Fruit fly (Drosophila melanogaster) whole organism, adult: ENCODE data around the gene Task6.

Experiments used
- CG11617 ChIP-seq: fragments of 200-800 bp; sonication (Bioruptor generic); optimal IDR thresholded peaks from 2 replicates; lab custom pipeline; 2017; ENCODE audit warnings: mild to moderate bottlenecking, missing biosample characterization, missing genetic modification reagents, missing genetic modification characterization
- CG12768 ChIP-seq: fragments of 200-800 bp; sonication (Bioruptor generic); optimal IDR thresholded peaks from 2 replicates; lab custom pipeline; 2017; ENCODE audit warnings: missing biosample characterization, missing genetic modification characterization, mild to moderate bottlenecking, moderate library complexity, missing genetic modification reagents
- CG14711 ChIP-seq: fragments of 200-800 bp; sonication (Bioruptor generic); optimal IDR thresholded peaks from 2 replicates; lab custom pipeline; 2018; ENCODE audit warnings: missing biosample characterization, mild to moderate bottlenecking, missing genetic modification characterization, moderate library complexity
- CG1620 ChIP-seq: fragments of 200-800 bp; sonication (Bioruptor generic); optimal IDR thresholded peaks from 2 replicates; lab custom pipeline; 2016; ENCODE audit warnings: missing biosample characterization, missing genetic modification characterization
- CG33017 ChIP-seq: fragments of 200-800 bp; sonication (Bioruptor generic); optimal IDR thresholded peaks from 2 replicates; lab custom pipeline; 2018; ENCODE audit warnings: missing biosample characterization, mild to moderate bottlenecking, missing genetic modification characterization, moderate library complexity
- CG5204 ChIP-seq: fragments of 200-800 bp; sonication (Bioruptor generic); optimal IDR thresholded peaks from 2 replicates; lab custom pipeline; 2016; ENCODE audit warnings: missing biosample characterization, missing genetic modification characterization
- CG7045 ChIP-seq: fragments of 200-800 bp; sonication (Bioruptor generic); optimal IDR thresholded peaks from 2 replicates; lab custom pipeline; 2017; ENCODE audit warnings: missing biosample characterization, mild to moderate bottlenecking, missing genetic modification characterization
- CG7101 ChIP-seq: fragments of 200-800 bp; sonication (Bioruptor generic); optimal IDR thresholded peaks from 2 replicates; lab custom pipeline; 2018; ENCODE audit warnings: missing biosample characterization, mild to moderate bottlenecking, missing genetic modification characterization, moderate library complexity
- Clk ChIP-seq: fragments of 200-800 bp; sonication (Bioruptor generic); optimal IDR thresholded peaks from 2 replicates; lab custom pipeline; 2017; ENCODE audit warnings: missing biosample characterization, missing genetic modification characterization
- Crg-1 ChIP-seq: fragments of 200-800 bp; sonication (Bioruptor generic); optimal IDR thresholded peaks from 2 replicates; lab custom pipeline; 2016; ENCODE audit warnings: missing biosample characterization, missing genetic modification characterization
- Hr96 ChIP-seq: fragments of 200-800 bp; sonication (Bioruptor generic); optimal IDR thresholded peaks from 2 replicates; lab custom pipeline; 2016; ENCODE audit warnings: missing biosample characterization, missing genetic modification characterization
- Mnt ChIP-seq: fragments of 200-800 bp; sonication (Bioruptor generic); optimal IDR thresholded peaks from 2 replicates; lab custom pipeline; 2016; ENCODE audit warnings: missing biosample characterization, mild to moderate bottlenecking, missing genetic modification characterization
- bab1 ChIP-seq: fragments of 200-800 bp; sonication (Bioruptor generic); optimal IDR thresholded peaks from 3 replicates; lab custom pipeline; 2019; ENCODE audit warnings: missing biosample characterization, mild to moderate bottlenecking, missing genetic modification characterization, moderate library complexity
- cic ChIP-seq: fragments of 200-800 bp; sonication (Bioruptor generic); optimal IDR thresholded peaks from 2 replicates; lab custom pipeline; 2017; ENCODE audit warnings: missing biosample characterization, mild to moderate bottlenecking, missing genetic modification characterization, moderate library complexity
- cnc ChIP-seq, 2 experiments: fragments of >200 bp; optimal IDR thresholded peaks; 2 replicates each; lab custom pipeline; 2017
- kay ChIP-seq: fragments of 200-800 bp; sonication (Bioruptor generic); peaks from one replicate; lab custom pipeline; 2016; ENCODE audit warnings: missing biosample characterization, missing genetic modification characterization, borderline replicate concordance
- ovo ChIP-seq: fragments of 200-800 bp; sonication (Bioruptor generic); optimal IDR thresholded peaks from 2 replicates; lab custom pipeline; 2016; ENCODE audit warnings: missing biosample characterization, missing genetic modification characterization
- pad ChIP-seq: fragments of 200-800 bp; sonication (Bioruptor generic); optimal IDR thresholded peaks from 3 replicates; lab custom pipeline; 2017; ENCODE audit warnings: missing biosample characterization, missing genetic modification characterization, mild to moderate bottlenecking, moderate library complexity, missing genetic modification reagents
- tj ChIP-seq: fragments of 200-800 bp; sonication (Bioruptor generic); optimal IDR thresholded peaks from 3 replicates; lab custom pipeline; 2017; ENCODE audit warnings: missing biosample characterization, mild to moderate bottlenecking, missing genetic modification characterization, moderate library complexity
- toe ChIP-seq: fragments of 200-800 bp; sonication (Bioruptor generic); optimal IDR thresholded peaks from 2 replicates; lab custom pipeline; 2016; ENCODE audit warnings: missing biosample characterization, missing genetic modification characterization

The Task6 gene

dm6 chr3R:13646729-13647633, 27.4 kb downstream of the Task6 start, which contains the start of gene rin:
Gene rin (plus strand): TSS chr3R:13647004.
- no peak for TF ChIP-seq toe (GFP tag; lab: Kevin White, UChicago)
- TF ChIP-seq CG12768 (GFP tag; lab: Kevin White, UChicago), result peak; percentile 28
- TF ChIP-seq tj, result peak; percentile 94
- no peak for TF ChIP-seq Clk (GFP tag; lab: Kevin White, UChicago)
- TF ChIP-seq kay, result peak; percentile 30
- peak; percentile 32 for TF ChIP-seq cic
- peak; percentile 4 for TF ChIP-seq pad (GFP tag; lab: Kevin White, UChicago)
- peak; percentile 27 for TF ChIP-seq bab1
- TF ChIP-seq Hr96 (GFP tag; lab: Kevin White, UChicago), result no peak
- no peak for TF ChIP-seq CG5204 (GFP tag; lab: Kevin White, UChicago)

dm6 chr3R:13645874-13646370, 28.4 kb downstream of the Task6 start, which contains the start of gene sqd:
Gene sqd (minus strand): TSS chr3R:13646304.
- TF ChIP-seq kay, result peak; percentile 51
- TF ChIP-seq pad (GFP tag; lab: Kevin White, UChicago), result peak; percentile 31
- TF ChIP-seq cnc (optimal IDR thresholded peaks at IDR 0.05; lab: Kevin White, UChicago), result no peak
- peak; percentile 47 for TF ChIP-seq tj
- peak; percentile 30 for TF ChIP-seq ovo
- peak; percentile 49 for TF ChIP-seq Crg-1 (GFP tag; lab: Kevin White, UChicago)
- TF ChIP-seq CG14711 (tag; lab: Kevin White, UChicago), result peak; percentile 41
- peak; percentile 46 for TF ChIP-seq cic
- peak; percentile 55 for TF ChIP-seq CG11617
- no peak for TF ChIP-seq Clk (GFP tag; lab: Kevin White, UChicago)
- peak; percentile 72 for TF ChIP-seq Hr96 (GFP tag; lab: Kevin White, UChicago)
- no peak for TF ChIP-seq CG5204 (GFP tag; lab: Kevin White, UChicago)
- peak; percentile 48 for TF ChIP-seq CG33017 (tag; lab: Kevin White, UChicago)
- peak; percentile 55 for TF ChIP-seq CG7045 (GFP tag; lab: Kevin White, UChicago)
- peak; percentile 42 for TF ChIP-seq Mnt (GFP tag; lab: Kevin White, UChicago)
- peak; percentile 74 for TF ChIP-seq bab1
- TF ChIP-seq CG1620 (GFP tag; lab: Kevin White, UChicago), result peak; percentile 46
- TF ChIP-seq CG12768 (GFP tag; lab: Kevin White, UChicago), result peak; percentile 70
- peak; percentile 67 for TF ChIP-seq CG7101 (tag; lab: Kevin White, UChicago)
- no peak for TF ChIP-seq toe (GFP tag; lab: Kevin White, UChicago)

dm6 chr3R:13644778-13645660, 29.3 kb downstream of the Task6 start:
- peak; percentile 29 for TF ChIP-seq Clk (GFP tag; lab: Kevin White, UChicago)
- peak; percentile 68 for TF ChIP-seq bab1
- no peak for TF ChIP-seq cnc (optimal IDR thresholded peaks at IDR 0.05; lab: Kevin White, UChicago)
- peak; percentile 39 for TF ChIP-seq tj
- peak; percentile 94 for TF ChIP-seq Mnt (GFP tag; lab: Kevin White, UChicago)
- peak; percentile 40 for TF ChIP-seq CG7101 (tag; lab: Kevin White, UChicago)
- peak; percentile 32 for TF ChIP-seq CG7045 (GFP tag; lab: Kevin White, UChicago)
- TF ChIP-seq ovo, result no peak
- TF ChIP-seq CG12768 (GFP tag; lab: Kevin White, UChicago), result peak; percentile 29
- TF ChIP-seq CG5204 (GFP tag; lab: Kevin White, UChicago), result no peak
- TF ChIP-seq pad (GFP tag; lab: Kevin White, UChicago), result peak; percentile 39
- TF ChIP-seq CG1620 (GFP tag; lab: Kevin White, UChicago), result no peak
- no peak for TF ChIP-seq toe (GFP tag; lab: Kevin White, UChicago)
- peak; percentile 57 for TF ChIP-seq CG33017 (tag; lab: Kevin White, UChicago)
- TF ChIP-seq kay, result peak; percentile 88
- TF ChIP-seq Hr96 (GFP tag; lab: Kevin White, UChicago), result no peak
- peak; percentile 59 for TF ChIP-seq cic
- peak; percentile 97 for TF ChIP-seq CG14711 (tag; lab: Kevin White, UChicago)
- no peak for TF ChIP-seq Crg-1 (GFP tag; lab: Kevin White, UChicago)
- TF ChIP-seq CG11617, result peak; percentile 33

- no peak for TF ChIP-seq CG7101 (tag; lab: Kevin White, UChicago)
- no peak for TF ChIP-seq kay
- no peak for TF ChIP-seq pad (GFP tag; lab: Kevin White, UChicago)
- TF ChIP-seq CG14711 (tag; lab: Kevin White, UChicago), result no peak
- TF ChIP-seq Clk (GFP tag; lab: Kevin White, UChicago), result no peak
- no peak for TF ChIP-seq CG1620 (GFP tag; lab: Kevin White, UChicago)
- no peak for TF ChIP-seq cnc (optimal IDR thresholded peaks at IDR 0.05; lab: Kevin White, UChicago)
These were observed 42.7 kb downstream of the Task6 start, which contains the start of gene CG10841 for dm6 chr3R:13631642-13632041. Gene CG10841 (plus strand): TSS chr3R:13631942.

dm6 chr3R:13617228-13617627, 57.1 kb downstream of the Task6 start:
- TF ChIP-seq CG12768 (GFP tag; lab: Kevin White, UChicago) (no peak), tj (no peak), CG5204 (GFP tag; lab: Kevin White, UChicago) (no peak), kay (no peak), CG1620 (GFP tag; lab: Kevin White, UChicago) (no peak), bab1 (no peak), ovo (no peak), Crg-1 (GFP tag; lab: Kevin White, UChicago) (no peak), CG14711 (tag; lab: Kevin White, UChicago) (no peak), Hr96 (GFP tag; lab: Kevin White, UChicago) (no peak)
